Worm (Caenorhabditis elegans) whole organism, L4/young adult: ENCODE measurements around the gene F53G2.3.

Experiments used
- dao-5 ChIP-seq: sonication (generic microtip); optimal IDR thresholded peaks from 2 replicates; lab custom pipeline; 2016; ENCODE audit warnings: missing genotype, missing genetic modification characterization, moderate library complexity, missing compliant biosample characterization
- him-1 ChIP-seq: sonication (generic microtip); optimal IDR thresholded peaks from 2 replicates; lab custom pipeline; 2016; ENCODE audit warnings: missing genotype, missing genetic modification reagents, missing genetic modification characterization, missing compliant biosample characterization

- TF ChIP-seq dao-5 (tag; lab: Kevin White, UChicago), result no peak
- TF ChIP-seq him-1 (tag; lab: Kevin White, UChicago), result no peak
Measured at ce11 chrII:2468885-2469284, 11.3 kb upstream of the F53G2.3 start.
